Worm (Caenorhabditis elegans) whole organism, young adult: ENCODE measurements around the gene Y48D7A.1.

Experiments
- B0261.1 ChIP-seq: sonication (generic microtip); optimal IDR thresholded peaks from 2 replicates; lab custom pipeline; 2016; ENCODE audit warnings: mild to moderate bottlenecking, missing genetic modification characterization, moderate library complexity, missing compliant biosample characterization
- C06A6.2 ChIP-seq: fragments of 200-800 bp; sonication (Bioruptor generic); conservative IDR thresholded peaks from 2 replicates; pipeline ENCODE4 v1.3.6; 2022; ENCODE audit warnings: missing genetic modification characterization, missing compliant biosample characterization
- D2030.7 ChIP-seq: fragments of 200-800 bp; sonication (Bioruptor generic); IDR thresholded peaks from 2 replicates; pipeline ENCODE4 v1.3.6; 2022; ENCODE audit warnings: missing genetic modification reagents, missing genetic modification characterization, missing compliant biosample characterization
- F22D6.2 ChIP-seq: sonication (generic microtip); optimal IDR thresholded peaks from 2 replicates; lab custom pipeline; 2016; ENCODE audit warnings: mild to moderate bottlenecking, missing genetic modification characterization, missing compliant biosample characterization
- F37B4.10 ChIP-seq: fragments of 200-800 bp; sonication (Bioruptor generic); IDR thresholded peaks from 2 replicates; pipeline ENCODE4 v1.3.6; 2022; ENCODE audit warnings: missing genetic modification characterization, missing compliant biosample characterization
- F39B2.1 ChIP-seq: fragments of 200-800 bp; sonication (Bioruptor generic); IDR thresholded peaks from 2 replicates; pipeline ENCODE4 v1.3.6; 2022; ENCODE audit warnings: missing genetic modification reagents, missing genetic modification characterization, missing compliant biosample characterization
- F52B5.7 ChIP-seq: sonication (generic microtip); optimal IDR thresholded peaks from 2 replicates; lab custom pipeline; 2016; ENCODE audit warnings: mild to moderate bottlenecking, missing genetic modification characterization, missing compliant biosample characterization
- F55B11.4 ChIP-seq: sonication (generic microtip); optimal IDR thresholded peaks from 2 replicates; lab custom pipeline; 2016; ENCODE audit warnings: missing compliant biosample characterization, missing genetic modification characterization, borderline replicate concordance; ENCODE audit not compliant: insufficient read depth
- F57A8.1 ChIP-seq: fragments of 200-800 bp; sonication (Bioruptor generic); optimal IDR thresholded peaks from 2 replicates; lab custom pipeline; 2018; ENCODE audit warnings: mild to moderate bottlenecking, missing genetic modification characterization, moderate library complexity, missing compliant biosample characterization
- K12H6.12 ChIP-seq: fragments of 200-800 bp; sonication (Bioruptor generic); optimal IDR thresholded peaks from 2 replicates; lab custom pipeline; 2018; ENCODE audit warnings: mild to moderate bottlenecking, missing genetic modification characterization, missing compliant biosample characterization
- T26A5.8 ChIP-seq: sonication (generic microtip); optimal IDR thresholded peaks from 2 replicates; lab custom pipeline; 2016; ENCODE audit warnings: missing genetic modification characterization, missing compliant biosample characterization
- Y95B8A.8 ChIP-seq: fragments of 200-800 bp; sonication (Bioruptor generic); IDR thresholded peaks from 2 replicates; pipeline ENCODE4 v1.3.6; 2022; ENCODE audit warnings: missing genetic modification reagents, missing genetic modification characterization, missing compliant biosample characterization
- ZK185.1 ChIP-seq: sonication (generic microtip); optimal IDR thresholded peaks from 2 replicates; lab custom pipeline; 2016; ENCODE audit warnings: mild to moderate bottlenecking, missing genetic modification characterization, missing compliant biosample characterization; ENCODE audit not compliant: poor library complexity, severe bottlenecking
- aptf-2 ChIP-seq: fragments of 200-800 bp; sonication (Bioruptor generic); conservative IDR thresholded peaks from 2 replicates; pipeline ENCODE4 v1.3.6; 2022; ENCODE audit warnings: missing genetic modification reagents, missing genetic modification characterization, missing compliant biosample characterization
- attf-5 ChIP-seq: fragments of 200-800 bp; sonication (Bioruptor generic); optimal IDR thresholded peaks from 2 replicates; lab custom pipeline; 2018; ENCODE audit warnings: mild to moderate bottlenecking, missing genetic modification characterization, missing compliant biosample characterization
- attf-6 ChIP-seq: fragments of 200-800 bp; sonication (Bioruptor generic); IDR thresholded peaks from 2 replicates; pipeline ENCODE4 v1.3.6; 2022; ENCODE audit warnings: missing genetic modification reagents, missing genetic modification characterization, missing compliant biosample characterization
- bed-1 ChIP-seq: fragments of 200-800 bp; sonication (Bioruptor generic); IDR thresholded peaks from 2 replicates; pipeline ENCODE4 v1.3.6; 2022; ENCODE audit warnings: missing genetic modification reagents, missing genetic modification characterization, missing compliant biosample characterization
- ccch-3 ChIP-seq: fragments of 200-800 bp; sonication (Bioruptor generic); optimal IDR thresholded peaks from 2 replicates; lab custom pipeline; 2018; ENCODE audit warnings: mild to moderate bottlenecking, missing genetic modification characterization, missing compliant biosample characterization
- cebp-1 ChIP-seq, 2 experiments: fragments of 200-800 bp in 1 of 2; sonication (Bioruptor generic) in 1 of 2; sonication (generic microtip) in 1 of 2; IDR thresholded peaks in 1 of 2; optimal IDR thresholded peaks in 1 of 2; 2 replicates each; pipeline versions ENCODE4 v1.3.6 to Lab custom; 2017 to 2022; ENCODE audit warnings: missing compliant biosample characterization in 2 of 2, missing genetic modification characterization in 2 of 2, mild to moderate bottlenecking in 1 of 2, missing genetic modification reagents in 1 of 2, moderate library complexity in 1 of 2
- cebp-2 ChIP-seq: fragments of 200-800 bp; sonication (Bioruptor generic); IDR thresholded peaks from 2 replicates; pipeline ENCODE4 v1.3.6; 2022; ENCODE audit warnings: missing genetic modification characterization, missing compliant biosample characterization
- ceh-58 ChIP-seq: fragments of 200-800 bp; sonication (Bioruptor generic); IDR thresholded peaks from 2 replicates; pipeline ENCODE4 v1.3.6; 2022; ENCODE audit warnings: missing genetic modification characterization, missing compliant biosample characterization
- ceh-91 ChIP-seq: fragments of 200-800 bp; sonication (Bioruptor generic); IDR thresholded peaks from 2 replicates; pipeline ENCODE4 v1.3.6; 2022; ENCODE audit warnings: missing genetic modification reagents, missing genetic modification characterization, missing compliant biosample characterization
- egl-18 ChIP-seq: fragments of 200-800 bp; sonication (Bioruptor generic); IDR thresholded peaks from 2 replicates; pipeline ENCODE4 v1.3.6; 2022; ENCODE audit warnings: missing genetic modification reagents, missing genetic modification characterization, missing compliant biosample characterization
- ekl-4 ChIP-seq: fragments of 200-800 bp; sonication (Bioruptor generic); IDR thresholded peaks from 2 replicates; pipeline ENCODE4 v1.3.6; 2022; ENCODE audit warnings: missing genetic modification reagents, missing genetic modification characterization, missing compliant biosample characterization
- fkh-3 ChIP-seq: sonication (generic microtip); optimal IDR thresholded peaks from 2 replicates; lab custom pipeline; 2016; ENCODE audit warnings: mild to moderate bottlenecking, missing genetic modification characterization, missing compliant biosample characterization
- gei-17 ChIP-seq: fragments of 200-800 bp; sonication (Bioruptor generic); optimal IDR thresholded peaks from 2 replicates; lab custom pipeline; 2018; ENCODE audit warnings: mild to moderate bottlenecking, missing genetic modification characterization, missing compliant biosample characterization
- hlh-26 ChIP-seq: fragments of 200-800 bp; sonication (Bioruptor generic); conservative IDR thresholded peaks from 2 replicates; pipeline ENCODE4 v1.3.6; 2022; ENCODE audit warnings: missing genetic modification reagents, missing genetic modification characterization, missing compliant biosample characterization
- hmg-1.2 ChIP-seq: fragments of 200-800 bp; sonication (Bioruptor generic); IDR thresholded peaks from 2 replicates; pipeline ENCODE4 v1.3.6; 2022; ENCODE audit warnings: missing genetic modification reagents, missing genetic modification characterization, missing compliant biosample characterization
- hsf-1 ChIP-seq: fragments of 200-800 bp; sonication (Bioruptor generic); IDR thresholded peaks from 2 replicates; pipeline ENCODE4 v1.3.6; 2022; ENCODE audit warnings: missing genetic modification reagents, missing genetic modification characterization, missing compliant biosample characterization
- lag-1 ChIP-seq: fragments of 200-800 bp; sonication (Bioruptor generic); IDR thresholded peaks from 2 replicates; pipeline ENCODE4 v1.3.6; 2022; ENCODE audit warnings: missing genetic modification reagents, missing genetic modification characterization, missing compliant biosample characterization
- lin-26 ChIP-seq: fragments of 200-800 bp; sonication (Bioruptor generic); IDR thresholded peaks from 2 replicates; pipeline ENCODE4 v1.3.6; 2022; ENCODE audit warnings: missing genetic modification reagents, missing genetic modification characterization, missing compliant biosample characterization
- madf-3 ChIP-seq: fragments of 200-800 bp; sonication (Bioruptor generic); IDR thresholded peaks from 2 replicates; pipeline ENCODE4 v1.3.6; 2022; ENCODE audit warnings: missing genetic modification reagents, missing genetic modification characterization, missing compliant biosample characterization
- madf-6 ChIP-seq: fragments of 200-800 bp; sonication (Bioruptor generic); IDR thresholded peaks from 2 replicates; pipeline ENCODE4 v1.3.6; 2022; ENCODE audit warnings: missing genetic modification reagents, missing genetic modification characterization, missing compliant biosample characterization
- mcd-1 ChIP-seq: fragments of 200-800 bp; sonication (Bioruptor generic); IDR thresholded peaks from 2 replicates; pipeline ENCODE4 v1.3.6; 2022; ENCODE audit warnings: missing genetic modification reagents, missing genetic modification characterization, missing compliant biosample characterization
- mel-28 ChIP-seq: sonication (generic microtip); optimal IDR thresholded peaks from 2 replicates; lab custom pipeline; 2016; ENCODE audit warnings: borderline replicate concordance, mild to moderate bottlenecking, missing genetic modification characterization, missing compliant biosample characterization
- nfyb-1 ChIP-seq: fragments of 200-800 bp; sonication (Bioruptor generic); IDR thresholded peaks from 2 replicates; pipeline ENCODE4 v1.3.6; 2022; ENCODE audit warnings: missing genetic modification reagents, missing genetic modification characterization, missing compliant biosample characterization
- nhr-179 ChIP-seq: sonication (generic microtip); optimal IDR thresholded peaks from 2 replicates; lab custom pipeline; 2016; ENCODE audit warnings: mild to moderate bottlenecking, missing genetic modification characterization, missing compliant biosample characterization
- pbrm-1 ChIP-seq: fragments of 200-800 bp; sonication (Bioruptor generic); IDR thresholded peaks from 2 replicates; pipeline ENCODE4 v1.3.6; 2022; ENCODE audit warnings: missing genetic modification reagents, missing genetic modification characterization, missing compliant biosample characterization
- repo-1 ChIP-seq: sonication (generic microtip); optimal IDR thresholded peaks from 2 replicates; lab custom pipeline; 2017; ENCODE audit warnings: mild to moderate bottlenecking, missing genetic modification characterization, missing compliant biosample characterization
- rpc-1 ChIP-seq, 2 experiments: fragments of 150-350 bp in 1 of 2; sonication (generic microtip) in 1 of 2; optimal IDR thresholded peaks; 2 replicates each; lab custom pipeline; 2014 to 2018; ENCODE audit warnings: missing biosample characterization in 1 of 2, missing genetic modification characterization in 1 of 2, missing genetic modification reagents in 1 of 2, missing genotype in 1 of 2
- sdz-38 ChIP-seq: sonication (generic microtip); optimal IDR thresholded peaks from 2 replicates; lab custom pipeline; 2016; ENCODE audit warnings: missing genotype, missing genetic modification characterization, missing compliant biosample characterization
- snpc-1.3 ChIP-seq: sonication (generic microtip); optimal IDR thresholded peaks from 2 replicates; lab custom pipeline; 2017; ENCODE audit warnings: missing genetic modification characterization, mild to moderate bottlenecking, missing compliant biosample characterization, antibody characterized with exemption, moderate library complexity, missing genotype, missing genetic modification reagents; ENCODE audit not compliant: insufficient read depth
- snpc-4 ChIP-seq, 5 experiments: fragments of 150-350 bp in 1 of 5; sonication (generic microtip) in 4 of 5; optimal IDR thresholded peaks; 2 replicates each; lab custom pipeline; 2014 to 2018; ENCODE audit warnings: missing genetic modification characterization in 5 of 5, missing biosample characterization in 3 of 5, antibody characterized with exemption in 2 of 5, mild to moderate bottlenecking in 2 of 5, missing compliant biosample characterization in 2 of 5, missing genotype in 2 of 5, moderate library complexity in 2 of 5, missing genetic modification reagents in 1 of 5
- somi-1 ChIP-seq: fragments of 200-800 bp; sonication (Bioruptor generic); optimal IDR thresholded peaks from 2 replicates; lab custom pipeline; 2018; ENCODE audit warnings: mild to moderate bottlenecking, missing genetic modification characterization, missing compliant biosample characterization
- sptf-2 ChIP-seq: fragments of 200-800 bp; sonication (Bioruptor generic); optimal IDR thresholded peaks from 2 replicates; lab custom pipeline; 2018; ENCODE audit warnings: mild to moderate bottlenecking, missing genetic modification characterization, missing compliant biosample characterization
- zim-3 ChIP-seq: sonication (generic microtip); optimal IDR thresholded peaks from 2 replicates; lab custom pipeline; 2017; ENCODE audit warnings: mild to moderate bottlenecking, missing genetic modification characterization, moderate library complexity, missing compliant biosample characterization
- ztf-22 ChIP-seq: fragments of 200-800 bp; sonication (Bioruptor generic); optimal IDR thresholded peaks from 2 replicates; lab custom pipeline; 2018; ENCODE audit warnings: mild to moderate bottlenecking, missing genetic modification characterization, moderate library complexity, missing compliant biosample characterization

Y48D7A.1 gene

DNA sequence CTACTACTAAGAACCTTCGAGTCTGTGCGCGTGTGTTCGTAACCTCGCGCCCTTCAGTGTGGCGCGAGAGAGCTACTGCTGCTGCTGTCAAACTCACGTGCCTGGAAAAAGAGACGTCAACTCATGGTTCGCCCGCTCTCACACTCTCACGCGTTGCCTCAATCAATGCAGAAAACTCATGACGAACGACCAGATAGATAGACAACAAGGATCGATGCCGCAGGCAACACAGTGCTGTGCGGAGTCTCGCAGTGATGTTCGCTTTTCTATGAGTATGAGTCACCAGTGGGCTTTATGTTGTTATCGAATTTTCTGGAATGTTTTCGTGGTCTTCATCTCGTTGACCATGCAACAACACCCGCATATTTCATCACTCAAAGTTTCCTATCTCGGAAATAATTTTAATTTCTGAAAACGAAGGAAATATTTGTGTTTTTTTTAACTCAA is 37.7 kb upstream of the Y48D7A.1 start (continued):
- no peak for TF ChIP-seq snpc-4 (GFP tag; optimal IDR thresholded peaks at IDR 0.05; lab: Kevin White, UChicago)
- peak; percentile 48 to 55 (median 54) for TF ChIP-seq snpc-4 (tag; optimal IDR thresholded peaks at IDR 0.05; lab: Kevin White, UChicago)
- TF ChIP-seq nhr-179 (tag; lab: Kevin White, UChicago), result no peak
- no peak for TF ChIP-seq F57A8.1 (GFP tag; lab: Kevin White, UChicago)
- TF ChIP-seq egl-18 (GFP tag; lab: Robert Waterston, UW), result peak; percentile 70; the same call in 1 of the 2 replicates
- peak; percentile 76 for TF ChIP-seq mcd-1
- TF ChIP-seq cebp-2, result no peak
- TF ChIP-seq hlh-26 (GFP tag; lab: Robert Waterston, UW), result no peak
- peak; percentile 84 for TF ChIP-seq somi-1 (GFP tag; lab: Kevin White, UChicago)
- TF ChIP-seq ceh-91 (GFP tag; lab: Robert Waterston, UW), result no peak; the same call in 1 of the 2 replicates
- no peak for TF ChIP-seq mel-28 (tag; lab: Kevin White, UChicago)
- TF ChIP-seq F52B5.7 (tag; lab: Kevin White, UChicago), result peak; percentile 40
- peak; percentile 91 for TF ChIP-seq hsf-1 (GFP tag; lab: Robert Waterston, UW)
- no peak for TF ChIP-seq madf-6 (GFP tag; lab: Robert Waterston, UW)
- no peak for TF ChIP-seq B0261.1 (tag; lab: Kevin White, UChicago)
- peak; percentile 43 for TF ChIP-seq ztf-22 (GFP tag; lab: Kevin White, UChicago)
- no peak for TF ChIP-seq F37B4.10
- no peak for TF ChIP-seq ccch-3
- TF ChIP-seq rpc-1 (optimal IDR thresholded peaks at IDR 0.05; lab: Kevin White, UChicago), result no peak
- no peak for TF ChIP-seq rpc-1 (tag; optimal IDR thresholded peaks at IDR 0.05; lab: Kevin White, UChicago)
- TF ChIP-seq aptf-2 (GFP tag; lab: Robert Waterston, UW), result no peak
- peak; percentile 53 for TF ChIP-seq ZK185.1 (tag; lab: Kevin White, UChicago)
- TF ChIP-seq K12H6.12 (tag; lab: Kevin White, UChicago), result peak; percentile 91
- peak; percentile 81 for TF ChIP-seq C06A6.2 (GFP tag; lab: Robert Waterston, UW)
- TF ChIP-seq gei-17 (GFP tag; lab: Kevin White, UChicago), result peak; percentile 67
- TF ChIP-seq D2030.7 (GFP tag; lab: Robert Waterston, UW), result no peak
- peak; percentile 87 for TF ChIP-seq madf-3 (GFP tag; lab: Robert Waterston, UW)
- peak; percentile 83 for TF ChIP-seq pbrm-1 (GFP tag; lab: Robert Waterston, UW)
- TF ChIP-seq lin-26 (GFP tag; lab: Robert Waterston, UW), result peak; percentile 80
- no peak for TF ChIP-seq sdz-38 (tag; lab: Kevin White, UChicago)
- TF ChIP-seq T26A5.8, result no peak
- TF ChIP-seq attf-5 (GFP tag; lab: Kevin White, UChicago), result peak; percentile 76
- TF ChIP-seq repo-1 (tag; lab: Kevin White, UChicago), result peak; percentile 3
- TF ChIP-seq snpc-1.3 (tag; lab: Kevin White, UChicago), result no peak
- no peak for TF ChIP-seq F22D6.2 (tag; lab: Kevin White, UChicago)
- no peak for TF ChIP-seq F55B11.4 (tag; lab: Kevin White, UChicago)
- no peak; the same call in 1 of the 2 replicates for TF ChIP-seq lag-1 (GFP tag; lab: Robert Waterston, UW)
- TF ChIP-seq ceh-58 (GFP tag; lab: Robert Waterston, UW), result no peak
- no peak for TF ChIP-seq fkh-3 (tag; lab: Kevin White, UChicago)
- TF ChIP-seq nfyb-1 (GFP tag; lab: Robert Waterston, UW), result peak; percentile 94
- peak; percentile 80 for TF ChIP-seq Y95B8A.8
- peak; percentile 52; the same call in 1 of the 2 replicates for TF ChIP-seq hmg-1.2 (GFP tag; lab: Robert Waterston, UW)
- TF ChIP-seq F39B2.1, result no peak
- peak; percentile 62 for TF ChIP-seq cebp-1 (GFP tag; IDR thresholded peaks at IDR 0.05; lab: Robert Waterston, UW)
- peak; percentile 92 for TF ChIP-seq cebp-1 (tag; optimal IDR thresholded peaks at IDR 0.05; lab: Kevin White, UChicago)
- TF ChIP-seq zim-3 (tag; lab: Kevin White, UChicago), result peak; percentile 27
- TF ChIP-seq sptf-2 (GFP tag; lab: Kevin White, UChicago), result no peak
- TF ChIP-seq attf-6 (GFP tag; lab: Robert Waterston, UW), result no peak
- peak; percentile 92 for TF ChIP-seq ekl-4
- TF ChIP-seq bed-1, result 0 out of 2 replicates have a peak, but pooled peaks have one; percentile 72
